6 worm cellular contexts compared by ENCODE assay signal in the genomic region with DNA sequence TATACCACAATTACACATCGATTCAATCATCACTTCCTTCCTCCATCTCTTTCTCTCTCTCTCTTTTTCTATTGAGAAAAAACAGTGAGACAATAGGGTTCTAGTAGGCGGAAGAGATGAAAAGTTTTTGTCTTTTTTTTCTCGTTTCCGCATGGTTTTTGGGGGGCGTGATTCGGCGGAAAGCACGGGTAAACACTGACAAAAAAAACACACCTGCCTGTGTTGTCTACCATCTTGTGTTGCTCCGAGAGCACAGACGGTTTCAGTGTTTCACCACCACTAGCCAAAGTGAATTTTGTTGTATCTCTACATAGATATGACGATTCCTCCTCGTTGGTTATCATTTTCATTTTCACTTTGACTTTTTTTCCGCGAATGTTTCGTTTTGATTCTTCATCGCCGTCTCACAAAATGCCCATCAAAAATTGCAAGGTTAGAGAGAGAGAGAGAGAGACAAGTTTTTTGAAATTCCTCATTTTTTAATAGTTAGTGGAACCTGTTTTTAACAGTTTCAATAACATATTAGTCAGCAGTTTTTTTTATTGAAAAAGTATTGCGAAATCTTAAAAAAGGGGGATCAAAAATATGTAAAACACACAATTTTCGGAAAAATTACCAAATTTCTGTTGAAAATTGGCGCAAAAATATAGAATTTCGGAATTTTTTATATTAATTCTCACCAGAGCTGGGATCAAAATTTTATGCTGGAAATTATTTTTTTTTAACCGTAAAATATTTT.
A peak's percentile ranks its signal among the peaks of the same experiment; 100 is the strongest.
TF ChIP-seq lines count a peak whose summit lies in the region.

No protein-coding gene starts in this region.

TF ChIP-seq in whole organism, L1 larva, 84 proteins besides CTCF, POLR2A, EP300 and RAD21 (continues in another document):
- no peak for TF ChIP-seq jun-1 (tag; optimal IDR thresholded peaks at IDR 0.05; lab: Kevin White, UChicago)
- TF ChIP-seq elt-2 (tag; optimal IDR thresholded peaks at IDR 0.05; lab: Kevin White, UChicago): peak; percentile 11
- no peak for TF ChIP-seq ceh-63 (GFP tag; optimal IDR thresholded peaks at IDR 0.05; lab: Kevin White, UChicago)
- TF ChIP-seq lin-14 (GFP tag; optimal IDR thresholded peaks at IDR 0.05; lab: Kevin White, UChicago): peak; percentile 62
- no peak for TF ChIP-seq nhr-237 (tag; optimal IDR thresholded peaks at IDR 0.05; lab: Kevin White, UChicago)
- no peak for TF ChIP-seq nhr-76 (tag; optimal IDR thresholded peaks at IDR 0.05; lab: Kevin White, UChicago)
- no peak for TF ChIP-seq swsn-7 (tag; optimal IDR thresholded peaks at IDR 0.05; lab: Kevin White, UChicago)
- TF ChIP-seq lsy-2 (tag; optimal IDR thresholded peaks at IDR 0.05; lab: Kevin White, UChicago): peak in 1 of 2 experiments; percentile 33
- TF ChIP-seq unc-130 (tag; optimal IDR thresholded peaks at IDR 0.05; lab: Kevin White, UChicago): no peak
- TF ChIP-seq mdl-1 (tag; optimal IDR thresholded peaks at IDR 0.05; lab: Kevin White, UChicago): peak in 1 of 2 experiments; percentile 17
- TF ChIP-seq nhr-47 (tag; optimal IDR thresholded peaks at IDR 0.05; lab: Kevin White, UChicago): no peak
- TF ChIP-seq lin-35 (GFP tag; optimal IDR thresholded peaks at IDR 0.05; lab: Kevin White, UChicago): peak in 1 of 2 experiments; percentile 31
- no peak for TF ChIP-seq unc-86 (tag; optimal IDR thresholded peaks at IDR 0.05; lab: Kevin White, UChicago)

TF ChIP-seq in whole organism, L2 larva, 48 proteins besides CTCF, POLR2A, EP300 and RAD21:
- TF ChIP-seq nhr-129 (tag; optimal IDR thresholded peaks at IDR 0.05; lab: Kevin White, UChicago) (peak; percentile 51), sma-3 (GFP tag; optimal IDR thresholded peaks at IDR 0.05; lab: Kevin White, UChicago) (no peak)

TF ChIP-seq in whole organism, L3 larva, 47 proteins besides CTCF, POLR2A, EP300 and RAD21:
- TF ChIP-seq elt-2 (tag; optimal IDR thresholded peaks at IDR 0.05; lab: Kevin White, UChicago): peak; percentile 6
- peak; percentile 71 for TF ChIP-seq pha-4 (tag; optimal IDR thresholded peaks at IDR 0.05; lab: Kevin White, UChicago)
- no peak for TF ChIP-seq ceh-28 (tag; optimal IDR thresholded peaks at IDR 0.05; lab: Kevin White, UChicago)

TF ChIP-seq in whole organism, L4 larva, 104 proteins besides CTCF, POLR2A, EP300 and RAD21 (continues in another document):
- TF ChIP-seq mes-2 (tag; optimal IDR thresholded peaks at IDR 0.05; lab: Kevin White, UChicago; ENCODE audit: poor library complexity, severe bottlenecking) (no peak), php-3 (GFP tag; IDR thresholded peaks at IDR 0.05; lab: Robert Waterston, UW) (no peak), Y48G9A.11 (GFP tag; IDR thresholded peaks at IDR 0.05; lab: Robert Waterston, UW) (no peak), mdl-1 (tag; optimal IDR thresholded peaks at IDR 0.05; lab: Kevin White, UChicago) (peak in 1 of 2 experiments; percentile 57), hmg-1.1 (GFP tag; IDR thresholded peaks at IDR 0.05; lab: Robert Waterston, UW) (0 out of 2 replicates have a peak, but pooled peaks have one; percentile 26), mep-1 (tag; optimal IDR thresholded peaks at IDR 0.05; lab: Kevin White, UChicago) (peak; percentile 10), hlh-11 (tag; optimal IDR thresholded peaks at IDR 0.05; lab: Kevin White, UChicago) (peak; percentile 49), ZK337.2 (GFP tag; IDR thresholded peaks at IDR 0.05; lab: Robert Waterston, UW) (no peak), hlh-30 (tag; optimal IDR thresholded peaks at IDR 0.05; lab: Kevin White, UChicago; ENCODE audit: insufficient read depth) (peak; percentile 76), nhr-48 (tag; optimal IDR thresholded peaks at IDR 0.05; lab: Kevin White, UChicago) (no peak), nhr-28 (tag; optimal IDR thresholded peaks at IDR 0.05; lab: Kevin White, UChicago) (peak; percentile 50), unc-39 (tag; optimal IDR thresholded peaks at IDR 0.05; lab: Kevin White, UChicago) (no peak), F26F4.8 (GFP tag; conservative IDR thresholded peaks at IDR 0.05; lab: Robert Waterston, UW) (no peak), dve-1 (tag; optimal IDR thresholded peaks at IDR 0.05; lab: Kevin White, UChicago; ENCODE audit: insufficient read depth) (peak; percentile 14), lin-1 (GFP tag; IDR thresholded peaks at IDR 0.05; lab: Robert Waterston, UW) (no peak), saeg-2 (GFP tag; IDR thresholded peaks at IDR 0.05; lab: Robert Waterston, UW) (no peak), dmd-6 (GFP tag; IDR thresholded peaks at IDR 0.05; lab: Robert Waterston, UW) (peak; percentile 54; the same call in 1 of the 2 replicates), T26A8.4 (GFP tag; IDR thresholded peaks at IDR 0.05; lab: Robert Waterston, UW) (no peak), pha-4 (GFP tag; IDR thresholded peaks at IDR 0.05; lab: Robert Waterston, UW) (no peak), pha-4 (tag; optimal IDR thresholded peaks at IDR 0.05; lab: Kevin White, UChicago) (peak; percentile 49)

TF ChIP-seq in whole organism, mixed stage, embryonic, 35 proteins besides CTCF, POLR2A, EP300 and RAD21:
- TF ChIP-seq M03D4.4 (tag; optimal IDR thresholded peaks at IDR 0.05; lab: Kevin White, UChicago) (no peak), tbx-8 (GFP tag; optimal IDR thresholded peaks at IDR 0.05; lab: Kevin White, UChicago) (no peak), mep-1 (tag; optimal IDR thresholded peaks at IDR 0.05; lab: Kevin White, UChicago) (no peak), nhr-237 (tag; optimal IDR thresholded peaks at IDR 0.05; lab: Kevin White, UChicago) (peak; percentile 7), zip-8 (tag; optimal IDR thresholded peaks at IDR 0.05; lab: Kevin White, UChicago) (no peak)

TF ChIP-seq in whole organism, young adult, 124 proteins besides CTCF, POLR2A, EP300 and RAD21:
- TF ChIP-seq zfh-2 (GFP tag; conservative IDR thresholded peaks at IDR 0.05; lab: Robert Waterston, UW): peak; percentile 45; the same call in 1 of the 2 replicates
- no peak for TF ChIP-seq B0261.1 (tag; optimal IDR thresholded peaks at IDR 0.05; lab: Kevin White, UChicago)
- TF ChIP-seq Y95B8A.8 (GFP tag; IDR thresholded peaks at IDR 0.05; lab: Robert Waterston, UW): no peak
- TF ChIP-seq aptf-2 (GFP tag; conservative IDR thresholded peaks at IDR 0.05; lab: Robert Waterston, UW): no peak
- peak; percentile 52; the same call in 1 of the 2 replicates for TF ChIP-seq cebp-1 (GFP tag; IDR thresholded peaks at IDR 0.05; lab: Robert Waterston, UW)
- peak; percentile 91 for TF ChIP-seq cebp-1 (tag; optimal IDR thresholded peaks at IDR 0.05; lab: Kevin White, UChicago)
- TF ChIP-seq K11D2.4 (GFP tag; IDR thresholded peaks at IDR 0.05; lab: Robert Waterston, UW): no peak
- TF ChIP-seq Y56A3A.18 (GFP tag; IDR thresholded peaks at IDR 0.05; lab: Robert Waterston, UW): no peak
- peak; percentile 86 for TF ChIP-seq nhr-80 (tag; optimal IDR thresholded peaks at IDR 0.05; lab: Kevin White, UChicago)
- no peak for TF ChIP-seq nhr-179 (tag; optimal IDR thresholded peaks at IDR 0.05; lab: Kevin White, UChicago)
- no peak for TF ChIP-seq Y53F4B.3 (GFP tag; IDR thresholded peaks at IDR 0.05; lab: Robert Waterston, UW)
- TF ChIP-seq attf-5 (GFP tag; optimal IDR thresholded peaks at IDR 0.05; lab: Kevin White, UChicago): peak; percentile 61
- no peak for TF ChIP-seq hrde-1 (tag; optimal IDR thresholded peaks at IDR 0.05; lab: Kevin White, UChicago; ENCODE audit: borderline replicate concordance)
- no peak for TF ChIP-seq repo-1 (tag; optimal IDR thresholded peaks at IDR 0.05; lab: Kevin White, UChicago)
- TF ChIP-seq hlh-12 (tag; optimal IDR thresholded peaks at IDR 0.05; lab: Kevin White, UChicago): no peak
- no peak for TF ChIP-seq hlh-26 (GFP tag; conservative IDR thresholded peaks at IDR 0.05; lab: Robert Waterston, UW)
- TF ChIP-seq nfyb-1 (GFP tag; IDR thresholded peaks at IDR 0.05; lab: Robert Waterston, UW): no peak
- TF ChIP-seq gei-17 (GFP tag; optimal IDR thresholded peaks at IDR 0.05; lab: Kevin White, UChicago): no peak
- TF ChIP-seq ztf-28 (GFP tag; IDR thresholded peaks at IDR 0.05; lab: Robert Waterston, UW): no peak
- no peak for TF ChIP-seq madf-10 (tag; optimal IDR thresholded peaks at IDR 0.05; lab: Kevin White, UChicago)
- TF ChIP-seq lin-35 (GFP tag; optimal IDR thresholded peaks at IDR 0.05; lab: Kevin White, UChicago): no peak
- no peak for TF ChIP-seq lin-40 (tag; optimal IDR thresholded peaks at IDR 0.05; lab: Kevin White, UChicago)
- no peak for TF ChIP-seq nhr-27 (tag; optimal IDR thresholded peaks at IDR 0.05; lab: Kevin White, UChicago)
- no peak for TF ChIP-seq ztf-25 (GFP tag; IDR thresholded peaks at IDR 0.05; lab: Robert Waterston, UW)
- TF ChIP-seq F52B5.7 (tag; optimal IDR thresholded peaks at IDR 0.05; lab: Kevin White, UChicago): no peak
